Worm (Caenorhabditis elegans) whole organism, L3 larva: ENCODE results near the gene ugt-44.

Experiments
- aly-2 ChIP-seq: fragments of 150-350 bp; optimal IDR thresholded peaks from 2 replicates; lab custom pipeline; 2014; ENCODE audit warnings: missing biosample characterization, missing genetic modification characterization
- ama-1 ChIP-seq: fragments of 150-350 bp; optimal IDR thresholded peaks from 2 replicates; lab custom pipeline; 2018
- ceh-28 ChIP-seq: fragments of 150-350 bp; optimal IDR thresholded peaks from 2 replicates; lab custom pipeline; 2014; ENCODE audit warnings: missing biosample characterization, missing genetic modification reagents, missing genetic modification characterization
- daf-12 ChIP-seq: fragments of 150-350 bp; optimal IDR thresholded peaks from 2 replicates; lab custom pipeline; 2014; ENCODE audit warnings: missing biosample characterization, missing genetic modification reagents, missing genetic modification characterization
- elt-1 ChIP-seq: fragments of 150-350 bp; optimal IDR thresholded peaks from 2 replicates; lab custom pipeline; 2014; ENCODE audit warnings: missing biosample characterization, missing genetic modification characterization
- jun-1 ChIP-seq: fragments of 150-350 bp; optimal IDR thresholded peaks from 2 replicates; lab custom pipeline; 2014; ENCODE audit warnings: missing biosample characterization, missing genetic modification reagents, missing genetic modification characterization
- nhr-11 ChIP-seq: fragments of 150-350 bp; optimal IDR thresholded peaks from 2 replicates; lab custom pipeline; 2014; ENCODE audit warnings: missing biosample characterization, missing genetic modification characterization
- nhr-237 ChIP-seq: fragments of 150-350 bp; optimal IDR thresholded peaks from 2 replicates; lab custom pipeline; 2014; ENCODE audit warnings: missing biosample characterization, missing genetic modification characterization
- pha-4 ChIP-seq: fragments of 150-350 bp; optimal IDR thresholded peaks from 2 replicates; lab custom pipeline; 2014; ENCODE audit warnings: missing biosample characterization, missing genetic modification reagents, missing genetic modification characterization
- tbx-2 ChIP-seq: sonication (generic microtip); optimal IDR thresholded peaks from 2 replicates; lab custom pipeline; 2016; ENCODE audit warnings: mild to moderate bottlenecking, missing genetic modification characterization, missing compliant biosample characterization
- unc-62 ChIP-seq: fragments of 150-350 bp; sonication (generic microtip); optimal IDR thresholded peaks from 4 replicates; lab custom pipeline; 2014; ENCODE audit warnings: missing biosample characterization, missing genetic modification reagents, missing genetic modification characterization

DNA sequence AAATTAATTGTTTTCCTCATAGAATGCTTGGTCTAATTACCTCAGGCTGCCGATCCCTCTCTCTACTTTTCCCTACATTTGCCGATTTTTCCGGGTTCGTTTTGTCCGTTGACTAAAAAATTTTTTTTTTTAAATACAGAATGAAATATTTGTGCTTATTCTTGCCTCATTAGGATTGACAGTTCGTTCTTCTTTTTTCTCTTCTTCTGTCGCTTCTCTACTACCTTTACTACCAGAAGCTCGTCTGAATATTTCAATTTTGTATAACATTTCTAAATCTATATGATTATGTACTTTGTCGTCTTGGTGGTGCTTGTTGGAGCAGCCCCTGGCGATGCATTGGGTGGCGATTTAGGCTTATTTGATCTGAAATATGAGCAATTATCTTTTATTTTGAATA, 5.7 kb downstream of the ugt-44 start:
- TF ChIP-seq ama-1 (lab: Kevin White, UChicago) (no peak), ceh-28 (tag; lab: Kevin White, UChicago) (no peak), nhr-11 (tag; lab: Kevin White, UChicago) (no peak), elt-1 (no peak), pha-4 (no peak), jun-1 (tag; lab: Kevin White, UChicago) (no peak), unc-62 (GFP tag; lab: Kevin White, UChicago) (no peak), aly-2 (tag; lab: Kevin White, UChicago) (no peak), daf-12 (tag; lab: Kevin White, UChicago) (no peak), nhr-237 (tag; lab: Kevin White, UChicago) (no peak), tbx-2 (tag; lab: Kevin White, UChicago) (no peak)
